Worm (Caenorhabditis elegans): ENCODE measurements around the gene C50F4.6.
A peak's percentile ranks its signal among the peaks of the same experiment; 100 is the strongest.

The C50F4.6 gene

DNA sequence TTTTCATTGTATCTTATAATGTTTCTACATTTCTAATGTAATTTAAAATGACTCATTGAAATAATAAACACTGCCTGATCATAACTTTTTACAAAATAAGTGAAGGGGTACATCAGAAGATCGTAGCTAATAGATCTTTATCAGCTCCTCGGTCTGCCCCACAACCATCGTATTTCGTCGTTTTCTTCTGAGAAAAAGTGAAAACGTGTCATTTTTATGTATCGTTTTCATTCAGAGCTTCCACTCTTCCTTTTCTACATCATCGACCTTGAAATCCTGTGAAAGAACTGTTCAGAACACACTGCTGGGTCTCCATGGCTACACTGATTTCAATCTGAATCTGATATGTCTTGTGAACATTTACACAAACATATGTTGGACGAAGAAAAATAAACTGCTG is 46.6 kb upstream of the C50F4.6 start:
- TF ChIP-seq elt-2 (tag; optimal IDR thresholded peaks at IDR 0.05) (no peak), elt-3 (tag; optimal IDR thresholded peaks at IDR 0.05) (no peak), blmp-1 (tag; optimal IDR thresholded peaks at IDR 0.05) (peak; percentile 3), C34B4.2 (tag; optimal IDR thresholded peaks at IDR 0.05) (no peak), unc-30 (tag; optimal IDR thresholded peaks at IDR 0.05) (no peak)

DNA sequence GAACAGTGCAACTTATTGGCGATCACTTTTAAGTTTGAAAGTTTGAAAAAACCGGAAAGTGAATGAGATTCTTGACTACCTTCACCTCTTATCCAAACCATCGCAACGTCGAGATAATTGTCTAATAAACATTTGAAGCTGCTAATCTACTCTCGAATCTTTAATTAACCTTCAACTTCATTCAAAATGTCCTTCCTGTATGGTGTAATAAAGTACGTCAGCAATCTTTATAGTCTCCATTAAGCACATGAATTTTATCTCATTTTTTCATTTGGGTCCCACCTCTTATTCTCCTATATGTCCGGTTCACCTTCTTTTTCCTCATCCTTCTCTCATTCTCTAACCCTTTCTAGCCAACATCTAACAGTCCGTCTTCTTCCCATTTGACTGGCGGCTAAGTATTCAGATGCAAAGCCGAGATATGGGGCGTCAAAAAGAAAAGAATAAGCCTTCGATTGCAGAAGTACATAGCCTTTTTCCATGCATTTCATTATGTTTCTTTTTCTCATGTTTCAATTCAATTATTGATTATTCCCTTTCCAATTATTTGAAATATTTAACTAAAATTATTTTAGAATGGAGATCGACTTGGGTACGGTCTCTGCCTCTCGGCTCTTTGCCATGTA is 45.0 kb upstream of the C50F4.6 start, which contains the start of gene swt-5:
Gene swt-5 (plus strand): TSS at position 576 of the 626 bp plus-strand sequence.
- TF ChIP-seq nhr-84 (tag; optimal IDR thresholded peaks at IDR 0.05) (no peak), mep-1 (tag; optimal IDR thresholded peaks at IDR 0.05) (no peak), ces-1 (GFP tag; optimal IDR thresholded peaks at IDR 0.05) (no peak), unc-86 (tag; optimal IDR thresholded peaks at IDR 0.05) (no peak), lin-14 (GFP tag; optimal IDR thresholded peaks at IDR 0.05) (no peak), sox-4 (tag; optimal IDR thresholded peaks at IDR 0.05) (no peak), skn-1 (tag; optimal IDR thresholded peaks at IDR 0.05) (no peak), hpl-2 (GFP tag; optimal IDR thresholded peaks at IDR 0.05) (no peak), ceh-88 (GFP tag; IDR thresholded peaks at IDR 0.05) (no peak), efl-1 (optimal IDR thresholded peaks at IDR 0.05) (no peak), efl-1 (GFP tag; optimal IDR thresholded peaks at IDR 0.05 in 1 of 2) (no peak), zag-1 (tag; optimal IDR thresholded peaks at IDR 0.05) (no peak), tbx-2 (tag; optimal IDR thresholded peaks at IDR 0.05) (no peak), nhr-11 (tag; optimal IDR thresholded peaks at IDR 0.05) (no peak), ceh-8 (GFP tag; optimal IDR thresholded peaks at IDR 0.05) (no peak), nhr-237 (tag; optimal IDR thresholded peaks at IDR 0.05) (no peak)

DNA sequence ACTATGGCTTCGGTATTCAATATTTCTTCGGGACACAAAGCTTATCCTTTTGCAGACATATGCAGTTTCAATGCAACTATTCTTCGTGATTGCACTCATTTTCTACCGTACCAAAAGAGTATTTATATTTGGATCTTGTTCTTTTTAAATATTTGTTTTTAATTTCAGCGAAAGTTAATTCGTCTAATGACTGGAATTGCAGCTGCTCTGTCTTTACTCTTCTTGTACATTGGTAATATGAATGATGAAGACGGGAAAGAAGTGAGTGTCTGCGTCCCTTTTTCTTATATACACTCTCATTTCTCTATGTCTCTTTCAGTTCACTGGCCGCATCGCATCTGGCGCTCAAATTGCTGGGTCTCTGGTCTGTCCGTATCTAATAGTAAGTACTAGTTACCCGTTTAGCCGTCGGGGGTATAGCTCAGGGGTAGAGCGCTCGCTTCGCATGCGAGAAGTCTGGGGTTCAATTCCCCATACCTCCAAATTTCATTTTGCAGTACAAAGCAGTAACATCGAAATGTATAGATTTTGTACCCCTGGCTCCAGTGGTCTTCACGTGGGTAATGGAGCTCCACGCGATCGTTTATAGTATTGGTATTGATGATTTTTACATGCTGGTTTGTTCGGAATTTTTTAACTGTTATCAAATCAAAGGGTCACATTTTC is 42.6 kb upstream of the C50F4.6 start:
- TF ChIP-seq sup-37 (GFP tag; optimal IDR thresholded peaks at IDR 0.05) (no peak), vab-15 (tag; optimal IDR thresholded peaks at IDR 0.05) (no peak), nhr-12 (tag; optimal IDR thresholded peaks at IDR 0.05) (no peak), nhr-71 (tag; optimal IDR thresholded peaks at IDR 0.05) (peak; percentile 87), hlh-4 (tag; optimal IDR thresholded peaks at IDR 0.05) (no peak), aly-2 (tag; optimal IDR thresholded peaks at IDR 0.05) (peak; percentile 19), elt-2 (tag; optimal IDR thresholded peaks at IDR 0.05) (peak; percentile 68), snu-23 (GFP tag; optimal IDR thresholded peaks at IDR 0.05) (peak; percentile 89), ets-5 (GFP tag; IDR thresholded peaks at IDR 0.05) (no peak), unc-86 (tag; optimal IDR thresholded peaks at IDR 0.05) (peak; percentile 66), nhr-47 (tag; optimal IDR thresholded peaks at IDR 0.05) (peak; percentile 87), fkh-10 (GFP tag; optimal IDR thresholded peaks at IDR 0.05) (peak; percentile 40), xbp-1 (tag; optimal IDR thresholded peaks at IDR 0.05) (peak; percentile 69), C16A3.4 (tag; optimal IDR thresholded peaks at IDR 0.05) (peak; percentile 49), irx-1 (tag; optimal IDR thresholded peaks at IDR 0.05) (peak; percentile 70), unc-130 (tag; optimal IDR thresholded peaks at IDR 0.05) (peak; percentile 44), isw-1 (GFP tag; IDR thresholded peaks at IDR 0.05) (peak; percentile 46), aha-1 (tag; optimal IDR thresholded peaks at IDR 0.05) (no peak), ceh-88 (GFP tag; IDR thresholded peaks at IDR 0.05) (0 out of 2 replicates have a peak, but pooled peaks have one; percentile 20), egl-13 (tag; optimal IDR thresholded peaks at IDR 0.05) (peak; percentile 67), nhr-90 (tag; optimal IDR thresholded peaks at IDR 0.05; ENCODE audit: poor library complexity) (peak; percentile 83), ztf-4 (tag; optimal IDR thresholded peaks at IDR 0.05) (peak; percentile 25), ceh-90 (tag; optimal IDR thresholded peaks at IDR 0.05) (no peak), nhr-28 (tag; optimal IDR thresholded peaks at IDR 0.05) (no peak), F16B12.6 (tag; optimal IDR thresholded peaks at IDR 0.05) (peak; percentile 6), ama-1 (optimal IDR thresholded peaks at IDR 0.05) (peak; percentile 5), unc-62 (GFP tag; optimal IDR thresholded peaks at IDR 0.05) (no peak), snpc-4 (tag; optimal IDR thresholded peaks at IDR 0.05) (peak; percentile 95), nhr-20 (tag; optimal IDR thresholded peaks at IDR 0.05) (peak; percentile 81), fkh-8 (tag; optimal IDR thresholded peaks at IDR 0.05) (peak; percentile 68), ztf-11 (tag; optimal IDR thresholded peaks at IDR 0.05) (peak in 1 of 2 experiments; percentile 15), nhr-77 (tag; optimal IDR thresholded peaks at IDR 0.05) (peak; percentile 65)

All from whole organism, L1 larva.